Fruit fly (Drosophila melanogaster): ENCODE measurements around the gene Sry-delta.

The Sry-delta gene

DNA sequence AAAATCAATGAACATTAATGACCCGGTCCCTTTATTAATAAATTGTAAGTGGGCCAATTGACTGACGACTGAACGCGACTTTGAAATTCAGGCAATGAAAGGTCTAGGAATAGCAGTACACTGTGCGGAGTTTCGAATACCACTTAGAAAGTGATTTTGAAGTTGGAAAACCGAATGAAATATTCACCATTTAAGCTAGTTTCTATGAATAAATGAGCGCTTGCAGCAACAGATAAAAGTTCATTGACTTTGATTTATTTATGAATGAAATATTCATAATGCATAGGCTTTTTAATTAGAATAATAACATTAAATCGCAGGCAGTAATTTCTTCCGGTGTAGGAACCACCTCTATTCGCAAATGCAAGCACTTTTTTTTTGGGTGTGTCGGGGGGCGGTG is 22.1 kb upstream of the Sry-delta start:
- no peak for TF ChIP-seq CG1620 (GFP tag; optimal IDR thresholded peaks at IDR 0.05)
- TF ChIP-seq bab1 (GFP tag; optimal IDR thresholded peaks at IDR 0.05), result peak; percentile 19
- no peak for TF ChIP-seq CG7045 (GFP tag; optimal IDR thresholded peaks at IDR 0.05)
- no peak for TF ChIP-seq Mnt (GFP tag; optimal IDR thresholded peaks at IDR 0.05)
- no peak for TF ChIP-seq Crg-1 (GFP tag; optimal IDR thresholded peaks at IDR 0.05)
- TF ChIP-seq tj (GFP tag; optimal IDR thresholded peaks at IDR 0.05), result peak; percentile 89
- TF ChIP-seq toe (GFP tag; optimal IDR thresholded peaks at IDR 0.05), result no peak
- no peak for TF ChIP-seq kay (GFP tag; ENCODE audit: borderline replicate concordance)
- TF ChIP-seq CG12768 (GFP tag; optimal IDR thresholded peaks at IDR 0.05), result no peak
- no peak for TF ChIP-seq Hr96 (GFP tag; optimal IDR thresholded peaks at IDR 0.05)
- TF ChIP-seq ovo (GFP tag; optimal IDR thresholded peaks at IDR 0.05), result no peak
- TF ChIP-seq cic (GFP tag; optimal IDR thresholded peaks at IDR 0.05), result no peak

dm6 chr3R:30021559-30022451 is 21.3 kb upstream of the Sry-delta start, which contains the start of gene Mgat2:
Mgat2 (minus strand) TSS chr3R:30022221.
- TF ChIP-seq pad (GFP tag; optimal IDR thresholded peaks at IDR 0.05), result no peak
- TF ChIP-seq cnc (optimal IDR thresholded peaks at IDR 0.05), result no peak
- TF ChIP-seq CG11617 (GFP tag; optimal IDR thresholded peaks at IDR 0.05), result peak; percentile 53
- peak; percentile 67 for TF ChIP-seq CG12768 (GFP tag; optimal IDR thresholded peaks at IDR 0.05)
- peak; percentile 28 for TF ChIP-seq tj (GFP tag; optimal IDR thresholded peaks at IDR 0.05)
- peak; percentile 85 for TF ChIP-seq cic (GFP tag; optimal IDR thresholded peaks at IDR 0.05)
- peak; percentile 41 for TF ChIP-seq bab1 (GFP tag; optimal IDR thresholded peaks at IDR 0.05)
- TF ChIP-seq toe (GFP tag; optimal IDR thresholded peaks at IDR 0.05), result no peak
- TF ChIP-seq CG33017 (tag; optimal IDR thresholded peaks at IDR 0.05), result peak; percentile 65
- no peak for TF ChIP-seq ovo (GFP tag; optimal IDR thresholded peaks at IDR 0.05)
- TF ChIP-seq kay (GFP tag; ENCODE audit: borderline replicate concordance), result no peak
- peak; percentile 50 for TF ChIP-seq CG7045 (GFP tag; optimal IDR thresholded peaks at IDR 0.05)
- TF ChIP-seq Hr96 (GFP tag; optimal IDR thresholded peaks at IDR 0.05), result peak; percentile 72
- peak; percentile 42 for TF ChIP-seq CG7101 (tag; optimal IDR thresholded peaks at IDR 0.05)
- TF ChIP-seq Mnt (GFP tag; optimal IDR thresholded peaks at IDR 0.05), result peak; percentile 75

DNA sequence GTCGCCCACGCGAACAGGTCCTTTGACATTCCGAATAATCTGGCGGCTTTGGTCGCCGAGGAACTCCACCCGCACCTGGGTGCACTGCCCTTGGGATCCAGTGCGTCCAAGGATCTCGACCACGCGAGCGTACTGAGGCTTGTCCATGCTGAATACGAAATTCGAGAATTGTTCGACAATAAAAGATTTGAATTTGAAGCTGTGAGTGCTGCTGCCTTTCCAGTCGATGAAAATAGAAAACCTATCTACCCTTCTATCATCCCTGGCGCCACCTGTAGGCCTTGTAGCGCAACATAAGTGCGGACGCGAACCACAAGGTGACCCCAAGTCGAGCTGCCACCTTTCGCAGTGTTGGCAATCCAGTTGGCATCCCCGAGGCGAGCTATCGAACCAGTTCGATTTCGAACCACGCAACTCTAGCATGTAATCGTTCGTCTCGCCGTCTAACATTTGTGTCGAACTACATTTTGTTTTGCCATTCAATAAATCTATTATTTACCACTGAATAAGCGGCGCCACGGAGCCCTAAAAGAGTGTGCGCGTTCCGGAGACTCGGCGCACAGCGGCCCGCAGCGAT is 20.6 kb upstream of the Sry-delta start, which contains the start of the genes RpS28a and Axn:
Gene RpS28a, minus strand, starts transcription at position 197 of the 577 bp plus-strand sequence.
Gene Axn, plus strand, starts transcription at position 391 of the 577 bp plus-strand sequence.
- TF ChIP-seq pad (GFP tag; optimal IDR thresholded peaks at IDR 0.05) (no peak), ovo (GFP tag; optimal IDR thresholded peaks at IDR 0.05) (no peak), tj (GFP tag; optimal IDR thresholded peaks at IDR 0.05) (no peak), kay (GFP tag; ENCODE audit: borderline replicate concordance) (no peak), Crg-1 (GFP tag; optimal IDR thresholded peaks at IDR 0.05) (no peak), CG14711 (tag; optimal IDR thresholded peaks at IDR 0.05) (peak; percentile 57), CG12768 (GFP tag; optimal IDR thresholded peaks at IDR 0.05) (no peak), Mnt (GFP tag; optimal IDR thresholded peaks at IDR 0.05) (peak; percentile 5), CG33017 (tag; optimal IDR thresholded peaks at IDR 0.05) (no peak), toe (GFP tag; optimal IDR thresholded peaks at IDR 0.05) (no peak)

dm6 chr3R:30023445-30023844 is 19.7 kb upstream of the Sry-delta start:
- TF ChIP-seq Crg-1 (GFP tag; optimal IDR thresholded peaks at IDR 0.05) (no peak), CG1620 (GFP tag; optimal IDR thresholded peaks at IDR 0.05) (no peak), CG7045 (GFP tag; optimal IDR thresholded peaks at IDR 0.05) (no peak), Mnt (GFP tag; optimal IDR thresholded peaks at IDR 0.05) (no peak), CG11617 (GFP tag; optimal IDR thresholded peaks at IDR 0.05) (no peak), tj (GFP tag; optimal IDR thresholded peaks at IDR 0.05) (no peak), kay (GFP tag; ENCODE audit: borderline replicate concordance) (no peak), CG12768 (GFP tag; optimal IDR thresholded peaks at IDR 0.05) (no peak), Clk (GFP tag; optimal IDR thresholded peaks at IDR 0.05) (no peak), CG14711 (tag; optimal IDR thresholded peaks at IDR 0.05) (no peak), cnc (optimal IDR thresholded peaks at IDR 0.05) (no peak), Hr96 (GFP tag; optimal IDR thresholded peaks at IDR 0.05) (no peak), pad (GFP tag; optimal IDR thresholded peaks at IDR 0.05) (no peak), CG5204 (GFP tag; optimal IDR thresholded peaks at IDR 0.05) (no peak), ovo (GFP tag; optimal IDR thresholded peaks at IDR 0.05) (no peak), CG7101 (tag; optimal IDR thresholded peaks at IDR 0.05) (no peak), toe (GFP tag; optimal IDR thresholded peaks at IDR 0.05) (no peak)

DNA sequence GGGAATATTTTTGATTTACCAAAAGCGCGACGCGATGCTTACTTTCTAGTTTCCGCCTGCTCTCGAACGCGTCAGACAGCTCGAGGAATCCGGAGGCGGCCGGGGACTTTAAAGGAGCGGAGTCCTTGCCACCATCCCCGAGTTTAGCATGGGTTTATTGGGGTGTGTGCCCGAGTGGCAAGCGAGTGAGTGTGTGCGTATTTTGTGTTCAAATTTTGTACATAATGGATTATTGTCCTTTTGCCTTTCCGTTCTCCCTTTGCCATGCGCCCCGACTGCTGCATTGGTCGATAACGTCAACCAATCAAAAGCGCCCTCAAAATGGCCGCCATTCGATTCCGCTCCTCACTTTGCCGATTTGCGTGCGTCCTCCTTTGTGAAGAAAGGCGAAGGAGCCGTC is 13.1 kb upstream of the Sry-delta start:
- TF ChIP-seq ovo (GFP tag; optimal IDR thresholded peaks at IDR 0.05) (no peak), Clk (GFP tag; optimal IDR thresholded peaks at IDR 0.05) (no peak), CG1620 (GFP tag; optimal IDR thresholded peaks at IDR 0.05) (no peak), Mnt (GFP tag; optimal IDR thresholded peaks at IDR 0.05) (no peak), CG14711 (tag; optimal IDR thresholded peaks at IDR 0.05) (no peak), CG7045 (GFP tag; optimal IDR thresholded peaks at IDR 0.05) (no peak), bab1 (GFP tag; optimal IDR thresholded peaks at IDR 0.05) (no peak), toe (GFP tag; optimal IDR thresholded peaks at IDR 0.05) (no peak), CG5204 (GFP tag; optimal IDR thresholded peaks at IDR 0.05) (no peak), CG11617 (GFP tag; optimal IDR thresholded peaks at IDR 0.05) (no peak), CG7101 (tag; optimal IDR thresholded peaks at IDR 0.05) (no peak), tj (GFP tag; optimal IDR thresholded peaks at IDR 0.05) (no peak), kay (GFP tag; ENCODE audit: borderline replicate concordance) (no peak), CG12768 (GFP tag; optimal IDR thresholded peaks at IDR 0.05) (no peak)

Measured in whole organism, adult.